Fruit fly (Drosophila melanogaster): Measurements from ENCODE around the gene CG15269.

Gene CG15269

DNA sequence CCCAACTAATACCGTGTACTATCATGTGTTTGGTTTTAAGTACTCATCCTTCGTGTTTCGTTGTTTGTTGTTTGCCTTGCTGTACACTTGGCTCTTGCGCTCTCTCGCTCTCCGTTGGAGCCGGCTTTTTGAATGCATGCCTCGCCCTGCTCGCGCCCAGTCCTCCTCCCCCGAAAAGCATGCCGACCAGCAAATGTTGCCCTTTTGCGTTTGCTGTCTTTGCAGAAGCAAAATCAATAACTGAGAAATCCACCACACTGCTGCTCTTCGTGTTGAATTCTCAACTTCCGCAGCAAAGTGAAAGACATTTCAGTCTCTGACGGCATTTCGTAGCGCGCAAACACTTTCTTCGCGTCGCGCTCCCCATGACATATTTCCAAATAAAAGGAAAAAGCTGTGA lies 34.7 kb upstream of the CG15269 start, which contains the start of gene wwk:
Gene wwk (plus strand): TSS at position 312 of the 400 bp plus-strand sequence.
- TF ChIP-seq CG32121 (GFP tag; IDR thresholded peaks at IDR 0.05) = no peak

DNA sequence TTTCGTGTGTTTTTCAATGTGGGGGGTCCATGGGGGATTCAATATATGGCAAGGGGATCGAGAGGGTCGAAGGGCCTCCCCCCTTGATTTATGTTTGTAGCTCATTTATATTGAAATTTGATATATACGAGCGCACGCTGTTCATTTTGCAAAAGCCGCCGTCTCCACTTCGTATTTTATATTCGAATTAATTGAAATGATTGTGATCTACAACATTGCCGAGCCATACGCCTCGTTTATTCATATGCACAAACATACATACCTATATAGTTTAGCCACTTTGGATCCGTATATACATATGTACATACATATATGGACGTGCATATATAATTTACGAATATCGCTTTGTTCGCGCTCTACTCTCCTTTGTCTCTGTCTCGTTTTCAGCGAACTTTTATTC lies 3.1 kb upstream of the CG15269 start:
- TF ChIP-seq D1 (tag; optimal IDR thresholded peaks at IDR 0.05) (no peak), Ets98B (GFP tag; IDR thresholded peaks at IDR 0.05) (no peak), CG15710 (tag; optimal IDR thresholded peaks at IDR 0.05) (no peak), CG14655 (GFP tag; optimal IDR thresholded peaks at IDR 0.05) (no peak), CG8159 (tag; optimal IDR thresholded peaks at IDR 0.05) (no peak), CG32121 (GFP tag; IDR thresholded peaks at IDR 0.05) (no peak), Pif1A (GFP tag; optimal IDR thresholded peaks at IDR 0.05) (no peak), EcR (GFP tag; optimal IDR thresholded peaks at IDR 0.05) (no peak), Pif1B (GFP tag; optimal IDR thresholded peaks at IDR 0.05) (no peak), CG9948 (tag; optimal IDR thresholded peaks at IDR 0.05) (no peak), CG13204 (GFP tag; optimal IDR thresholded peaks at IDR 0.05) (no peak), rn (GFP tag; IDR thresholded peaks at IDR 0.05) (no peak)

DNA sequence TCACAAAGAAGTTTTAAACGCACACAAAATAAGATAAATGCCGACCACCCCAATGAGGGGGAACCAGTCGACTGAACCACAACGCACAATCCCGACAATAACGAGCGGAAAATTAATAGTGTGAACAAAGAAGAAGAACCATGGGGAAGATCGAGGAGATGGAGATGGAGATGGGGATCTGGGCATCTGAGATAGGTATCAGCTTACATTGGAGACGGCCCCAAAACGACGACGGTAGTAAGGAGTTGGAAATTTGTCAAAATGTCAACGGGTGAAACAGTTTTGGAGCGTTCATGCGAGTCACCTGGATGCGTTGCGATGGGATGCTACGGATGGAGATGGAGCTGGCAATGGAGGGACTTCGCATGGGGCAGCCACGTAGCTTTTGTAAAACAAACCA lies 2.0 kb upstream of the CG15269 start:
- no peak for TF ChIP-seq Pif1A (GFP tag; optimal IDR thresholded peaks at IDR 0.05)
- no peak for TF ChIP-seq Pif1B (GFP tag; optimal IDR thresholded peaks at IDR 0.05)
- TF ChIP-seq CG12605 (GFP tag; IDR thresholded peaks at IDR 0.05) = no peak
- no peak for TF ChIP-seq CG15710 (tag; optimal IDR thresholded peaks at IDR 0.05)
- TF ChIP-seq EcR (GFP tag; optimal IDR thresholded peaks at IDR 0.05) = no peak
- TF ChIP-seq CG34367 (tag; optimal IDR thresholded peaks at IDR 0.05) = no peak
- TF ChIP-seq CG9948 (tag; optimal IDR thresholded peaks at IDR 0.05) = no peak
- no peak for TF ChIP-seq Snoo (tag; optimal IDR thresholded peaks at IDR 0.05)
- no peak for TF ChIP-seq gl (tag; optimal IDR thresholded peaks at IDR 0.05)
- TF ChIP-seq fd96Ca (GFP tag; IDR thresholded peaks at IDR 0.05) = no peak
- TF ChIP-seq CG8159 (tag; optimal IDR thresholded peaks at IDR 0.05) = no peak
- TF ChIP-seq CG14655 (GFP tag; optimal IDR thresholded peaks at IDR 0.05) = no peak
- no peak for TF ChIP-seq CG32121 (GFP tag; IDR thresholded peaks at IDR 0.05)
- no peak for TF ChIP-seq Ets98B (GFP tag; IDR thresholded peaks at IDR 0.05)

dm6 chr2L:15111276-15111675 lies 2.1 kb downstream of the CG15269 start:
- TF ChIP-seq CG4496 (GFP tag; IDR thresholded peaks at IDR 0.05) = no peak
- TF ChIP-seq CG10348 (GFP tag; IDR thresholded peaks at IDR 0.05) = no peak
- no peak for TF ChIP-seq Pif1A (GFP tag; optimal IDR thresholded peaks at IDR 0.05)
- no peak for TF ChIP-seq CG15710 (tag; optimal IDR thresholded peaks at IDR 0.05)
- no peak for TF ChIP-seq gl (tag; optimal IDR thresholded peaks at IDR 0.05)
- TF ChIP-seq CG13204 (GFP tag; optimal IDR thresholded peaks at IDR 0.05) = no peak
- no peak for TF ChIP-seq EcR (GFP tag; optimal IDR thresholded peaks at IDR 0.05)
- TF ChIP-seq D1 (tag; optimal IDR thresholded peaks at IDR 0.05) = no peak

- no peak for TF ChIP-seq EcR (GFP tag; optimal IDR thresholded peaks at IDR 0.05)
- TF ChIP-seq CG8301 (tag; optimal IDR thresholded peaks at IDR 0.05) = no peak
- no peak for TF ChIP-seq Ets98B (GFP tag; IDR thresholded peaks at IDR 0.05)
- no peak for TF ChIP-seq CG15710 (tag; optimal IDR thresholded peaks at IDR 0.05)
- TF ChIP-seq Snoo (tag; optimal IDR thresholded peaks at IDR 0.05) = no peak
- no peak for TF ChIP-seq CG34367 (tag; optimal IDR thresholded peaks at IDR 0.05)
- peak; percentile 3 for TF ChIP-seq D1 (tag; optimal IDR thresholded peaks at IDR 0.05)
These were observed 4.2 kb downstream of the CG15269 start, which contains the start of gene stc for dm6 chr2L:15113234-15113916. stc (plus strand) TSS chr2L:15113480.

DNA sequence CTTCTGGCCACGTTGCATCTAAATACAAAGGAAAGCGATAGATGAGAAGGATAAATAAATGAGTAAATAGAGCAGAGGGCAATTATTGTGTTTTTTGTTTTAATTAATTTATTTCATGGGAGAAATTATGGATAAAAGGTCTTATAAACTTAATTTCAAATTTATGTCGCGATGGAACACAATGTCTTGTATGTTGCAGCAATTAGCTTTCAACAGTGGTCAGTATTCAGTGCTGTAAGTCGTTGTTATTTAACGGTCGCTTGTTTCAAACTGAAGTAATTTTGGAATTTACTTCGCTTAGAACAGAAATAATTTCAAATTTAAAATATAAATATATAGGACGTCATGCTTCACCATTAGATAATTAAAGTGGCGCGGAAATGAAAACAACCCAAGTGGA lies 8.8 kb downstream of the CG15269 start:
- TF ChIP-seq Pif1B (GFP tag; optimal IDR thresholded peaks at IDR 0.05) (no peak), CG8301 (tag; optimal IDR thresholded peaks at IDR 0.05) (no peak), Pif1A (GFP tag; optimal IDR thresholded peaks at IDR 0.05) (no peak), Ets98B (GFP tag; IDR thresholded peaks at IDR 0.05) (no peak), rn (GFP tag; IDR thresholded peaks at IDR 0.05) (no peak), CG10348 (GFP tag; IDR thresholded peaks at IDR 0.05) (no peak), CG13204 (GFP tag; optimal IDR thresholded peaks at IDR 0.05) (no peak), fd96Ca (GFP tag; IDR thresholded peaks at IDR 0.05) (no peak), CG15710 (tag; optimal IDR thresholded peaks at IDR 0.05) (no peak), CG14655 (GFP tag; optimal IDR thresholded peaks at IDR 0.05) (no peak), CG12605 (GFP tag; IDR thresholded peaks at IDR 0.05) (no peak), CG34367 (tag; optimal IDR thresholded peaks at IDR 0.05) (no peak), CG17806 (tag; optimal IDR thresholded peaks at IDR 0.05) (no peak), CG8159 (tag; optimal IDR thresholded peaks at IDR 0.05) (no peak)

DNA sequence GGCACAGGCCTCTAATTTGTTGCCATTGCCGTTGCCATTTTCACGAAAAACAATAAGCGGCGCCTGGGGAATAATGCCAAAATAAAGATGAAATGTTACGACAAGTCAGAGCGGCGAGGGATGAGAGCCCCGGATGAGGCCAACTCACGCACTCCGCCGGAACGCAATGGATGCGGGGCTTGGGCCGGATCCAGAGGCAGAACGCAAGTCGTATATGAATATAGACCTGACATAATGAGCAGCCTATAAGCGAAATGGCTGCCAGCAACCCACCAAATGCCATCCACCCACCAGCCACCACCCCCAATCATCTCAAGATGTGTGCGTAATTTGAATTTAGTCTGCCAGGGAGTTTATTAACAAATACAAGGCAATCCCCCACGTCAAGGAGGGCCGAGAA lies 9.3 kb downstream of the CG15269 start:
- no peak for TF ChIP-seq Pif1A (GFP tag; optimal IDR thresholded peaks at IDR 0.05)
- no peak for TF ChIP-seq CG34367 (tag; optimal IDR thresholded peaks at IDR 0.05)
- no peak for TF ChIP-seq CG32121 (GFP tag; IDR thresholded peaks at IDR 0.05)
- no peak for TF ChIP-seq Pif1B (GFP tag; optimal IDR thresholded peaks at IDR 0.05)
- TF ChIP-seq EcR (GFP tag; optimal IDR thresholded peaks at IDR 0.05) = no peak
- TF ChIP-seq CG4496 (GFP tag; IDR thresholded peaks at IDR 0.05) = no peak
- TF ChIP-seq CG15710 (tag; optimal IDR thresholded peaks at IDR 0.05) = no peak
- TF ChIP-seq rn (GFP tag; IDR thresholded peaks at IDR 0.05) = no peak
- TF ChIP-seq gl (tag; optimal IDR thresholded peaks at IDR 0.05) = no peak
- TF ChIP-seq CG9948 (tag; optimal IDR thresholded peaks at IDR 0.05) = no peak
- no peak for TF ChIP-seq CG17806 (tag; optimal IDR thresholded peaks at IDR 0.05)
- TF ChIP-seq CG8159 (tag; optimal IDR thresholded peaks at IDR 0.05) = no peak
- no peak for TF ChIP-seq D1 (tag; optimal IDR thresholded peaks at IDR 0.05)
- no peak for TF ChIP-seq Ets98B (GFP tag; IDR thresholded peaks at IDR 0.05)
- no peak for TF ChIP-seq CG10348 (GFP tag; IDR thresholded peaks at IDR 0.05)
- no peak for TF ChIP-seq CG13204 (GFP tag; optimal IDR thresholded peaks at IDR 0.05)
